Fruit fly (Drosophila melanogaster): ENCODE data around the gene Nlp.

The Nlp gene

dm6 chr3R:30046029-30047001, 41.7 kb downstream of the Nlp start, which contains the start of the genes RpL32 and CG7943 (continued):
- peak; percentile 62 for TF ChIP-seq hkb (optimal IDR thresholded peaks at IDR 0.05)
- peak; percentile 96 for TF ChIP-seq hkb (GFP tag; IDR thresholded peaks at IDR 0.05)
- peak; percentile 79; the same call in 2 of the 3 replicates for TF ChIP-seq CG2199 (GFP tag; IDR thresholded peaks at IDR 0.05)
- TF ChIP-seq wor (GFP tag; IDR thresholded peaks at IDR 0.05) = peak; percentile 82
- TF ChIP-seq PHDP (tag; optimal IDR thresholded peaks at IDR 0.05) = peak; percentile 91

- TF ChIP-seq Rfx (GFP tag; IDR thresholded peaks at IDR 0.05) (0 out of 2 replicates have a peak, but pooled peaks have one; percentile 15), CG12155 (GFP tag; optimal IDR thresholded peaks at IDR 0.05) (no peak), Med (GFP tag) (peak; percentile 53), CG17612 (GFP tag; IDR thresholded peaks at IDR 0.05) (peak; percentile 42; the same call in 1 of the 2 replicates), wor (GFP tag; IDR thresholded peaks at IDR 0.05) (no peak), row (GFP tag; IDR thresholded peaks at IDR 0.05) (peak; percentile 30; the same call in 2 of the 3 replicates), CG8290 (GFP tag; optimal IDR thresholded peaks at IDR 0.05) (no peak), CG8290 (tag; optimal IDR thresholded peaks at IDR 0.05) (peak in 1 of 2 experiments; percentile 26), CG9876 (GFP tag; optimal IDR thresholded peaks at IDR 0.05) (no peak), sd (tag; optimal IDR thresholded peaks at IDR 0.05) (peak; percentile 67)
Observed at dm6 chr3R:30050448-30050847, 45.9 kb downstream of the Nlp start.

- 0 out of 2 replicates have a peak, but pooled peaks have one; percentile 7 for TF ChIP-seq CG32532 (GFP tag; IDR thresholded peaks at IDR 0.05)
- TF ChIP-seq Nf-YA (GFP tag; IDR thresholded peaks at IDR 0.05) = no peak
- no peak for TF ChIP-seq CG5953 (GFP tag; IDR thresholded peaks at IDR 0.05)
- peak; percentile 12 for TF ChIP-seq CG7987 (GFP tag; optimal IDR thresholded peaks at IDR 0.05)
- TF ChIP-seq CG7357 (GFP tag; IDR thresholded peaks at IDR 0.05) = no peak
- TF ChIP-seq Atf6 (GFP tag; IDR thresholded peaks at IDR 0.05) = peak; percentile 16; the same call in 1 of the 2 replicates
- TF ChIP-seq Sox102F (GFP tag; optimal IDR thresholded peaks at IDR 0.05) = no peak
- TF ChIP-seq CG8388 (GFP tag; optimal IDR thresholded peaks at IDR 0.05) = no peak
- no peak for TF ChIP-seq CG1647 (GFP tag; optimal IDR thresholded peaks at IDR 0.05)
- peak; percentile 70 for TF ChIP-seq Ets65A (GFP tag)
- TF ChIP-seq Hr78 (GFP tag; optimal IDR thresholded peaks at IDR 0.05) = no peak
- TF ChIP-seq sd (tag; optimal IDR thresholded peaks at IDR 0.05) = peak; percentile 88
- peak; percentile 1 for TF ChIP-seq CG10543 (GFP tag; optimal IDR thresholded peaks at IDR 0.05)
- no peak for TF ChIP-seq CG4328 (GFP tag; optimal IDR thresholded peaks at IDR 0.05)
- TF ChIP-seq nom (GFP tag; optimal IDR thresholded peaks at IDR 0.05) = no peak
- no peak for TF ChIP-seq Sry-β (GFP tag; optimal IDR thresholded peaks at IDR 0.05)
- TF ChIP-seq Poxn (GFP tag; IDR thresholded peaks at IDR 0.05) = no peak
- TF ChIP-seq CG4282 (GFP tag; optimal IDR thresholded peaks at IDR 0.05) = no peak
- peak; percentile 18; the same call in 1 of the 2 replicates for TF ChIP-seq bbx (GFP tag; IDR thresholded peaks at IDR 0.05; ENCODE audit: partially characterized antibody)
- no peak for TF ChIP-seq CG11456 (GFP tag; IDR thresholded peaks at IDR 0.05)
- TF ChIP-seq Scr (GFP tag; IDR thresholded peaks at IDR 0.05; ENCODE audit: partially characterized antibody) = 0 out of 2 replicates have a peak, but pooled peaks have one; percentile 5
- peak; percentile 71 for TF ChIP-seq Deaf1 (tag; optimal IDR thresholded peaks at IDR 0.05)
- no peak for TF ChIP-seq CG8290 (GFP tag; optimal IDR thresholded peaks at IDR 0.05)
- TF ChIP-seq CG8290 (tag; optimal IDR thresholded peaks at IDR 0.05) = peak in 1 of 2 experiments; percentile 4
- TF ChIP-seq CG6791 (GFP tag; IDR thresholded peaks at IDR 0.05; ENCODE audit: partially characterized antibody) = no peak
- TF ChIP-seq chinmo (GFP tag; IDR thresholded peaks at IDR 0.05; ENCODE audit: partially characterized antibody) = 0 out of 4 replicates have a peak, but pooled peaks have one; percentile 41
- TF ChIP-seq sr (GFP tag; IDR thresholded peaks at IDR 0.05) = peak; percentile 58; the same call in 2 of the 3 replicates
- no peak for TF ChIP-seq CG17612 (GFP tag; IDR thresholded peaks at IDR 0.05)
- no peak for TF ChIP-seq zen2 (GFP tag; IDR thresholded peaks at IDR 0.05; ENCODE audit: partially characterized antibody)
- TF ChIP-seq CG12769 (tag; optimal IDR thresholded peaks at IDR 0.05) = peak; percentile 43
- TF ChIP-seq Jarid2 (GFP tag; optimal IDR thresholded peaks at IDR 0.05) = no peak
Observed at dm6 chr3R:30051933-30052332, 47.3 kb downstream of the Nlp start, which contains the start of gene CG15528. CG15528 (minus strand) TSS chr3R:30052112.

Measured in whole organism, embryonic.